Worm (Caenorhabditis elegans): ENCODE measurements around the gene Y51H4A.935.

- TF ChIP-seq mxl-3 (GFP tag; optimal IDR thresholded peaks at IDR 0.05), result peak; percentile 64
- peak in 1 of 2 experiments; percentile 18 for TF ChIP-seq unc-62 (GFP tag; optimal IDR thresholded peaks at IDR 0.05 in 1 of 2)
- TF ChIP-seq unc-62 (tag; optimal IDR thresholded peaks at IDR 0.05), result no peak
- no peak for TF ChIP-seq nhr-237 (tag; optimal IDR thresholded peaks at IDR 0.05)
- TF ChIP-seq ama-1 (optimal IDR thresholded peaks at IDR 0.05), result no peak
- no peak for TF ChIP-seq aly-2 (tag; optimal IDR thresholded peaks at IDR 0.05)
- TF ChIP-seq R02D3.7 (tag; optimal IDR thresholded peaks at IDR 0.05), result no peak
- no peak for TF ChIP-seq zag-1 (tag; optimal IDR thresholded peaks at IDR 0.05)
- no peak for TF ChIP-seq skn-1 (tag; optimal IDR thresholded peaks at IDR 0.05)
- TF ChIP-seq set-16 (GFP tag; IDR thresholded peaks at IDR 0.05), result peak; percentile 97
- TF ChIP-seq pha-4 (GFP tag; IDR thresholded peaks at IDR 0.05), result peak; percentile 78
- TF ChIP-seq pha-4 (tag; optimal IDR thresholded peaks at IDR 0.05), result no peak
- TF ChIP-seq nhr-76 (tag; optimal IDR thresholded peaks at IDR 0.05), result no peak
- TF ChIP-seq fos-1 (tag; optimal IDR thresholded peaks at IDR 0.05), result no peak
- peak; percentile 93 for TF ChIP-seq mep-1 (tag; optimal IDR thresholded peaks at IDR 0.05)
Observed at ce11 chrIV:16492327-16492726, 14.7 kb downstream of the Y51H4A.935 start.

All from whole organism, L4 larva.